Worm (Caenorhabditis elegans) whole organism, L3 larva: ENCODE measurements around the gene F19G12.9.
"Not testable (repeated sequence)": the region's sequence is repeated elsewhere in the genome, so short reads cannot be mapped to it uniquely, and the experiment has no call there.

Experiments
- ZK546.5 ChIP-seq: sonication (generic microtip); optimal IDR thresholded peaks from 2 replicates; lab custom pipeline; 2017; ENCODE audit warnings: missing biosample characterization, missing genetic modification characterization
- aly-2 ChIP-seq: fragments of 150-350 bp; optimal IDR thresholded peaks from 2 replicates; lab custom pipeline; 2014; ENCODE audit warnings: missing biosample characterization, missing genetic modification characterization
- ama-1 ChIP-seq: fragments of 150-350 bp; optimal IDR thresholded peaks from 2 replicates; lab custom pipeline; 2018
- ceh-16 ChIP-seq: sonication (generic microtip); optimal IDR thresholded peaks from 2 replicates; lab custom pipeline; 2017; ENCODE audit warnings: missing biosample characterization, missing genetic modification characterization
- ceh-28 ChIP-seq: fragments of 150-350 bp; optimal IDR thresholded peaks from 2 replicates; lab custom pipeline; 2014; ENCODE audit warnings: missing biosample characterization, missing genetic modification reagents, missing genetic modification characterization
- ceh-82 ChIP-seq: fragments of 150-350 bp; optimal IDR thresholded peaks from 2 replicates; lab custom pipeline; 2014; ENCODE audit warnings: missing biosample characterization, missing genetic modification characterization
- ceh-9 ChIP-seq: sonication (generic microtip); optimal IDR thresholded peaks from 2 replicates; lab custom pipeline; 2018; ENCODE audit warnings: missing biosample characterization, missing genetic modification characterization
- daf-12 ChIP-seq: fragments of 150-350 bp; optimal IDR thresholded peaks from 2 replicates; lab custom pipeline; 2014; ENCODE audit warnings: missing biosample characterization, missing genetic modification reagents, missing genetic modification characterization
- egl-27 ChIP-seq: sonication (generic microtip); optimal IDR thresholded peaks from 4 replicates; lab custom pipeline; 2017; ENCODE audit warnings: missing biosample characterization, missing genetic modification reagents, missing genetic modification characterization
- egl-5 ChIP-seq: fragments of 150-350 bp; optimal IDR thresholded peaks from 2 replicates; lab custom pipeline; 2017; ENCODE audit warnings: missing biosample characterization, missing genetic modification reagents, missing genetic modification characterization, inconsistent platforms
- elt-2 ChIP-seq: sonication (generic microtip); optimal IDR thresholded peaks from 2 replicates; lab custom pipeline; 2016; ENCODE audit warnings: missing genetic modification reagents, mild to moderate bottlenecking, missing genetic modification characterization, missing compliant biosample characterization
- eor-1 ChIP-seq, 2 experiments: fragments of 150-350 bp; optimal IDR thresholded peaks; 2 replicates each; lab custom pipeline; 2014 to 2018; ENCODE audit warnings: missing biosample characterization in 2 of 2, missing genetic modification characterization in 2 of 2
- fkh-10 ChIP-seq: sonication (generic microtip); optimal IDR thresholded peaks from 2 replicates; lab custom pipeline; 2017; ENCODE audit warnings: missing biosample characterization, missing genetic modification reagents, missing genetic modification characterization
- fos-1 ChIP-seq: fragments of 150-350 bp; optimal IDR thresholded peaks from 2 replicates; lab custom pipeline; 2014; ENCODE audit warnings: missing biosample characterization, missing genetic modification characterization
- hmg-11 ChIP-seq: sonication (generic microtip); optimal IDR thresholded peaks from 2 replicates; lab custom pipeline; 2016; ENCODE audit warnings: missing genetic modification characterization, missing compliant biosample characterization
- lin-15B ChIP-seq: fragments of 150-350 bp; optimal IDR thresholded peaks from 2 replicates; lab custom pipeline; 2014; ENCODE audit warnings: missing biosample characterization, missing genetic modification characterization
- lin-39 ChIP-seq: fragments of 150-350 bp; optimal IDR thresholded peaks from 2 replicates; lab custom pipeline; 2018; ENCODE audit warnings: missing biosample characterization, missing genetic modification reagents, missing genetic modification characterization
- mdl-1 ChIP-seq: fragments of 150-350 bp; optimal IDR thresholded peaks from 2 replicates; lab custom pipeline; 2014; ENCODE audit warnings: missing biosample characterization, missing genetic modification characterization
- mml-1 ChIP-seq: fragments of 150-350 bp; sonication (generic microtip); optimal IDR thresholded peaks from 3 replicates; lab custom pipeline; 2014; ENCODE audit warnings: missing biosample characterization, missing genetic modification characterization
- nfya-1 ChIP-seq: sonication (generic microtip); optimal IDR thresholded peaks from 2 replicates; lab custom pipeline; 2017; ENCODE audit warnings: missing genetic modification characterization, mild to moderate bottlenecking, missing compliant biosample characterization, antibody characterized with exemption, moderate library complexity; ENCODE audit not compliant: insufficient read depth
- nhr-12 ChIP-seq: fragments of 150-350 bp; optimal IDR thresholded peaks from 2 replicates; lab custom pipeline; 2014; ENCODE audit warnings: missing biosample characterization, missing genetic modification characterization
- nhr-25 ChIP-seq: sonication (generic microtip); optimal IDR thresholded peaks from 2 replicates; lab custom pipeline; 2017; ENCODE audit warnings: missing biosample characterization, missing genetic modification characterization
- nhr-28 ChIP-seq: fragments of 150-350 bp; optimal IDR thresholded peaks from 2 replicates; lab custom pipeline; 2014; ENCODE audit warnings: missing biosample characterization, missing genetic modification characterization
- nhr-43 ChIP-seq: sonication (generic microtip); optimal IDR thresholded peaks from 2 replicates; lab custom pipeline; 2016; ENCODE audit warnings: mild to moderate bottlenecking, missing genetic modification characterization, missing compliant biosample characterization; ENCODE audit not compliant: poor library complexity, severe bottlenecking
- nhr-76 ChIP-seq: fragments of 150-350 bp; sonication (generic microtip); optimal IDR thresholded peaks from 5 replicates; lab custom pipeline; 2014; ENCODE audit warnings: missing biosample characterization, missing genetic modification characterization
- nhr-77 ChIP-seq: fragments of 150-350 bp; optimal IDR thresholded peaks from 2 replicates; lab custom pipeline; 2014; ENCODE audit warnings: missing biosample characterization, missing genetic modification characterization
- pqm-1 ChIP-seq: fragments of 150-350 bp; optimal IDR thresholded peaks from 2 replicates; lab custom pipeline; 2017; ENCODE audit warnings: missing biosample characterization, missing genetic modification characterization, inconsistent platforms
- skn-1 ChIP-seq: fragments of 150-350 bp; optimal IDR thresholded peaks from 2 replicates; lab custom pipeline; 2014; ENCODE audit warnings: missing biosample characterization, missing genetic modification characterization
- snpc-4 ChIP-seq: fragments of 150-350 bp; optimal IDR thresholded peaks from 2 replicates; lab custom pipeline; 2014; ENCODE audit warnings: missing biosample characterization, missing genetic modification characterization
- unc-39 ChIP-seq: sonication (generic microtip); optimal IDR thresholded peaks from 4 replicates; lab custom pipeline; 2017; ENCODE audit warnings: missing biosample characterization, missing genetic modification characterization
- zag-1 ChIP-seq: fragments of 150-350 bp; optimal IDR thresholded peaks from 2 replicates; lab custom pipeline; 2014; ENCODE audit warnings: missing biosample characterization, missing genetic modification characterization
- ztf-4 ChIP-seq: fragments of 150-350 bp; optimal IDR thresholded peaks from 2 replicates; lab custom pipeline; 2014; ENCODE audit warnings: missing biosample characterization, missing genetic modification characterization

F19G12.9 gene

DNA sequence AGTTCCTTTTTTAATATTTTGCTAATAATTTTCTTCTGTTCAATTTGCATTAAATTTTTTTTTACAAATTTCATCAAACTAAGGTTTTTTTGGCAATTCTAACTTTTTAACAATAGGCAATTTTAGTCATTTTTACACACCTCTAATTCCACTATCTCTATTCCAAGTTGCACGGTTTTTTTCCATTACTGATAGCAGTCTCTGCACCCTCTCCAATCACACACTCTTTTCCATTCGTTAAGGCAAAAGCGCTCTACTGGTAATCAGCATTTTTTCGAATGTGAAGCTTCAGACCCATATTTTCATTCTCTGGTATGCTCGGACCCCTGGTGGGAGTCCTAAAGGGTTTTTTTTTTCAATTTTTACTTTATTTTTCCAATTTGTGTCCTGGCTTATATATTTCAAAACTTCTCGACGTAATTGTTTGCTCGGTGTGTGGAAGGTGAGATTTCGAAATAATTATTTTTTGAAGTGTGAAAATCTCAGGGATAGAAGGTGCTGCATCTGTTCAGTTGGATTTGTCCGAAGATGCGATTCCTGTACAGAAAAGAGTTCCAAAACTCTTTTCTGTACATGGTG is 2.1 kb upstream of the F19G12.9 start, which contains the start of the genes F19G12.4 and F19G12.8:
Gene F19G12.4, plus strand, starts transcription at position 529 of the 579 bp plus-strand sequence.
Gene F19G12.8, plus strand, starts transcription at position 545 of the 579 bp plus-strand sequence.
- no peak for TF ChIP-seq lin-15B (tag; lab: Kevin White, UChicago)
- TF ChIP-seq ceh-9 (tag; lab: Kevin White, UChicago) = no peak
- peak; percentile 54 for TF ChIP-seq skn-1
- TF ChIP-seq aly-2 (tag; lab: Kevin White, UChicago) = no peak
- no peak for TF ChIP-seq nhr-25
- TF ChIP-seq ceh-28 = no peak
- no peak for TF ChIP-seq ceh-82
- TF ChIP-seq elt-2 (tag; lab: Kevin White, UChicago) = peak; percentile 62
- peak; percentile 38 for TF ChIP-seq pqm-1
- no peak for TF ChIP-seq nhr-76
- no peak for TF ChIP-seq nhr-28

- TF ChIP-seq elt-2 (tag; lab: Kevin White, UChicago) (peak; percentile 40), snpc-4 (tag; lab: Kevin White, UChicago) (peak; percentile 10), eor-1 (tag; optimal IDR thresholded peaks at IDR 0.05; lab: Kevin White, UChicago) (no peak), skn-1 (peak; percentile 97)
- TF ChIP-seq, all 47 proteins: peak for 3
Observed at ce11 chrX:1420524-1420923, 1.5 kb downstream of the F19G12.9 start.

ce11 chrX:1422221-1422620 is 3.2 kb downstream of the F19G12.9 start:
- peak; percentile 48 for TF ChIP-seq elt-2 (tag; lab: Kevin White, UChicago)

DNA sequence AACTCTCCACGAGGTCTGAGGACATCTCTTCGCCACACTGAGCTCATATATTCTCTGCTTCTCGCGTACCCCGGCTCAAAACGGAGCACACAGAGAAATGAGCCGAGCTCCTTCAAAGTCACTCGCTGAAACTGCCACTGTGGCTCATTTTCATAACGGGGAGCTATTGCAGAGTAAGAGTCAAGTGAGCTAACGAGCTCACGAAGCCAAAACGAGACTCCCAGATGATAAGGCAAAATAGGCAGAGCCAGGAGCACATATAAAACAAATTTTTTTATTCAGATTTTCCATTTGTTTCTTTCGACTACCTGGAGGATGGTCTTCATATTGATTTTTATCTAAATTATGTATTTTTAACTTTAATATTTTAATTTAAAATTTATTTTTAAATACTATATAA is 5.5 kb downstream of the F19G12.9 start, which contains the start of gene F19G12.3:
Gene F19G12.3, plus strand, starts transcription at position 301 of the 400 bp plus-strand sequence.
- TF ChIP-seq nhr-12 (tag; lab: Kevin White, UChicago) (no peak), nhr-25 (no peak), nfya-1 (tag; lab: Kevin White, UChicago) (no peak), ZK546.5 (tag; lab: Kevin White, UChicago) (no peak), zag-1 (tag; lab: Kevin White, UChicago) (no peak), ceh-16 (tag; lab: Kevin White, UChicago) (no peak), nhr-43 (no peak), nhr-28 (no peak), ztf-4 (no peak), nhr-76 (no peak), unc-39 (tag; lab: Kevin White, UChicago) (no peak), ceh-28 (no peak)

DNA sequence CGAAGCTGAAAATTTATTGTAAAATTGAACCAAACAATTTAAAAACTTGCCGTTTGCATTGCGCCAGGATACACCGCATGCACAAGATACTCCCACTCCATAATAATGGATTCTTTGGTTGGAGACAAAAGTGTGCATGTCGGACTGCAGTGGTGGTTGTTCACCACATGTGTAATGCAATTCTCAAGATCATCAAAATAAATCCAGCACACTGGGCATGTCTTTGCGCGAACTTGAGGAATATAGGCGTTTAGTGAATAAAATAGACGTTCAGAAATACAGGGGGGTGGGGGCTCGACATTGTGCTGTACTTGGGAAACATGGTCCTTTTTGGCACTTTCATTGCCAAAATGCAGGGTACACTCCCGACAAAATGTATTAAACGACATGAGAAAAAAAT is 7.4 kb downstream of the F19G12.9 start, which contains the start of gene F19G12.11:
Gene F19G12.11, minus strand, starts transcription at position 101 of the 400 bp plus-strand sequence.
- no peak for TF ChIP-seq ceh-28
- no peak for TF ChIP-seq ama-1 (lab: Kevin White, UChicago)
- TF ChIP-seq nhr-28 = no peak
- TF ChIP-seq mml-1 (tag; lab: Kevin White, UChicago) = no peak
- TF ChIP-seq fos-1 (tag; lab: Kevin White, UChicago) = no peak
- no peak for TF ChIP-seq egl-27 (tag; lab: Kevin White, UChicago)
- TF ChIP-seq fkh-10 (GFP tag; lab: Kevin White, UChicago) = no peak

ce11 chrX:1430707-1431106 is 11.7 kb downstream of the F19G12.9 start, which contains the start of gene F19G12.1:
TSS of gene F19G12.1 (plus strand) at chrX:1431007.
- not testable (repeated sequence) for TF ChIP-seq ceh-9 (tag; lab: Kevin White, UChicago); ceh-82; egl-5 (tag; lab: Kevin White, UChicago)
- TF ChIP-seq, all 47 proteins: peak for 0; not testable (repeated sequence) for 47

DNA sequence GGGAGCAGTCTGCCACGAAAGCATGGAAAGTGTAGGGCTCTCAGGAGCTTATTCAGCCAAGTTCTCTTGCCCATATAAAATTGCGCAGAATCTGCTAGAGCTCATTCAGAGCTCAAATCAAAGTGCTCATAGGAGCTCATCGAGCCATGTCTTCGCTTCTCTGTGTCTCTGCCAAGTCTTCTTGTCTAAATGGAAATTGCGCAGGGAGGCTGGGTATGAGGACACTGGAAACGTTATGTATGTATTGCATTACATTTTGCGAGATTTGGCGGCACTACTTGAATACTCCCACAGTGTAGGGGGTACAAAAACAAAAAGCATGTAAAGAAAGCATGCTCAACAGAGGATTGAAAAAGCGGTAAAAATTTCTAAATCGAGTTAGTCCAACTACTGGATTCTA is 18.1 kb downstream of the F19G12.9 start:
- TF ChIP-seq daf-12 (tag; lab: Kevin White, UChicago) = no peak
- TF ChIP-seq hmg-11 (tag; lab: Kevin White, UChicago) = peak; percentile 45
- TF ChIP-seq lin-39 (tag; lab: Kevin White, UChicago) = peak; percentile 19
- no peak for TF ChIP-seq mdl-1 (tag; lab: Kevin White, UChicago)
- TF ChIP-seq snpc-4 (tag; lab: Kevin White, UChicago) = peak; percentile 28
- TF ChIP-seq ceh-28 = peak; percentile 20
- TF ChIP-seq nhr-77 = no peak
